Fruit fly (Drosophila melanogaster) whole organism: ENCODE results near the gene ND-51.

Experiments
- CG8478 ChIP-seq: fragments of >200 bp; optimal IDR thresholded peaks from 2 replicates; lab custom pipeline; 2018; ENCODE audit warnings: inconsistent platforms
- Dll ChIP-seq: fragments of >200 bp; optimal IDR thresholded peaks from 2 replicates; lab custom pipeline; 2017
- pan ChIP-seq: fragments of >200 bp; optimal IDR thresholded peaks from 2 replicates; lab custom pipeline; 2017
- psq ChIP-seq: fragments of >200 bp; optimal IDR thresholded peaks from 2 replicates; lab custom pipeline; 2017
- usp ChIP-seq: fragments of >200 bp; optimal IDR thresholded peaks from 2 replicates; lab custom pipeline; 2017; ENCODE audit warnings: missing biosample characterization, missing genetic modification characterization, mixed read lengths

DNA sequence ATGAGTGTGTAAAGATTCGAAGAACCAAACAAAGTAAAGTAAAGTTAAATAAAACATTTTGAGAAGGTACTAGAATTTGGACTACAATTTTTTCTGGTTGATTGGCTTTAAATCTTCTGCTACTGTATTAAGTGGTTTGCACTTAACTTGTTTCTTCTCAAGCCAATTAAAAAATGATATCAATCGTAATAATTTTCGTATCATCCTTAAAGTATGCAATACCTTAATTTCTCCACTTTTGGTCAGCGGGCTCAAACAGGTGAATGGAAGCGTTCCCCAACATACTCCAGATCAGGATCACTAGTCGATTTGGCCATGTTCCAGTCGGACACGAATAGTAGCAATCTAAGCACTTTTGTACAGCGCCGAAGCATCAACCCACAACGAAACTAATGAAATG lies 11.3 kb upstream of the ND-51 start:
- TF ChIP-seq pan (no peak), CG8478 (lab: Kevin White, UChicago) (no peak), Dll (lab: Kevin White, UChicago) (no peak), psq (lab: Kevin White, UChicago) (no peak), usp (GFP tag; lab: Kevin White, UChicago) (no peak)
